Worm (Caenorhabditis elegans): ENCODE measurements around the gene math-25.
A peak's percentile ranks its signal among the peaks of the same experiment; 100 is the strongest.

The math-25 gene

DNA sequence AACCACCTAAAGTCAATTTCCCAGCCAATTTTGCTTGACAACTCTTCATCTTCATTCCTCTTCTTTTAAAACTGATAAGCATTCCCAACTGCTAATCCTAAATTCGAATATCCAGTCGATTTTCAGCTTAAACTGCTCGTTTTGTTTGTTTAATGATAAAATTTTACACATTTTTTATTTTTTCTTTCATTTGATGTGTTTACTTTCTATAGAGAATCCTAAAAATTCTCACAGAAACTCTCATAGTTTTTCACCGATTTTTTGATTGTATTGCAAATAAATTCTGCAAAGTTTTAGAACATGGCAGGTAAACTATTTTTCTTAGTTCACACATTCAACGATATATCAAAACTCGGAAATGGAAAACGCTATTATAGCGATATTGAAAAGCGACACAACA is at the start of gene math-25:
TSS of gene math-25 (plus strand) at position 301 of the 400 bp plus-strand sequence.
- no peak for TF ChIP-seq ceh-28 (tag; optimal IDR thresholded peaks at IDR 0.05)
- no peak for TF ChIP-seq elt-3 (tag; optimal IDR thresholded peaks at IDR 0.05)
- no peak for TF ChIP-seq nhr-76 (tag; optimal IDR thresholded peaks at IDR 0.05)
- TF ChIP-seq ceh-9 (tag; optimal IDR thresholded peaks at IDR 0.05), result no peak
- no peak for TF ChIP-seq lin-15B (tag; optimal IDR thresholded peaks at IDR 0.05)
- TF ChIP-seq elt-2 (tag; optimal IDR thresholded peaks at IDR 0.05), result no peak
- TF ChIP-seq fkh-10 (GFP tag; optimal IDR thresholded peaks at IDR 0.05), result no peak

- no peak for TF ChIP-seq nhr-25 (tag; optimal IDR thresholded peaks at IDR 0.05)
- no peak for TF ChIP-seq nhr-67 (tag; optimal IDR thresholded peaks at IDR 0.05)
- TF ChIP-seq eor-1 (tag; optimal IDR thresholded peaks at IDR 0.05), result no peak
- no peak for TF ChIP-seq pqm-1 (tag; optimal IDR thresholded peaks at IDR 0.05)
- TF ChIP-seq ztf-4 (tag; optimal IDR thresholded peaks at IDR 0.05), result no peak
- no peak for TF ChIP-seq daf-12 (tag; optimal IDR thresholded peaks at IDR 0.05)
- TF ChIP-seq unc-39 (tag; optimal IDR thresholded peaks at IDR 0.05), result no peak
- TF ChIP-seq skn-1 (tag; optimal IDR thresholded peaks at IDR 0.05), result no peak
- TF ChIP-seq lin-15B (tag; optimal IDR thresholded peaks at IDR 0.05), result no peak
- TF ChIP-seq R02D3.7 (tag; optimal IDR thresholded peaks at IDR 0.05), result no peak
- TF ChIP-seq egl-5 (tag; optimal IDR thresholded peaks at IDR 0.05), result no peak
- no peak for TF ChIP-seq nhr-12 (tag; optimal IDR thresholded peaks at IDR 0.05)
- no peak for TF ChIP-seq lsy-12 (tag; optimal IDR thresholded peaks at IDR 0.05)
- TF ChIP-seq nfya-1 (tag; optimal IDR thresholded peaks at IDR 0.05; ENCODE audit: insufficient read depth), result no peak
- no peak for TF ChIP-seq snpc-4 (tag; optimal IDR thresholded peaks at IDR 0.05)
These were observed 47.8 kb upstream of the math-25 start, which contains the start of gene fbxb-97 for ce11 chrII:1848109-1848508. Gene fbxb-97, minus strand, starts transcription at chrII:1848161.

DNA sequence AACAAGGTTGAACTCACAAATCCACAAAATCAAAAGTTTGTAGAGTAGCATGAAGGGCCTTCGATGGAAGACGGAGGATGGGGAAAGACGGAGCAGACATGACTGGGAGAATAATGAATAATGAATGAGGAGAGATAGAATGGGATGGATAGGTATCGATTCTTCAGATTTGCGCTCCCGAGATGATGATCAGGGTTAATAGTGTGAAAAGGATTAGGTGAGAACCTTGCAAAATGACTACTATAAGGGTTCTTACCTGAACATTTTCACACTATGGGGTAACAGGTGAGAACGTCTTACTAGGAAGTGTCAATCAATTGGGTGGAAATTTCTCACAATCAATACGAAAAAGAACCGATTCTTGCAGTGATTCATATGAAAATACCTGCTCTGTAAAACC is 45.6 kb upstream of the math-25 start, which contains the start of gene fbxb-96:
TSS of gene fbxb-96 (minus strand) at position 101 of the 400 bp plus-strand sequence.
- no peak for TF ChIP-seq ztf-4 (tag; optimal IDR thresholded peaks at IDR 0.05)
- no peak for TF ChIP-seq elt-2 (tag; optimal IDR thresholded peaks at IDR 0.05)
- TF ChIP-seq ceh-28 (tag; optimal IDR thresholded peaks at IDR 0.05), result no peak
- TF ChIP-seq nfya-1 (tag; optimal IDR thresholded peaks at IDR 0.05; ENCODE audit: insufficient read depth), result no peak
- TF ChIP-seq nhr-12 (tag; optimal IDR thresholded peaks at IDR 0.05), result no peak
- no peak for TF ChIP-seq pqm-1 (tag; optimal IDR thresholded peaks at IDR 0.05)
- no peak for TF ChIP-seq skn-1 (tag; optimal IDR thresholded peaks at IDR 0.05)
- TF ChIP-seq ztf-11 (tag; optimal IDR thresholded peaks at IDR 0.05), result no peak
- no peak for TF ChIP-seq snpc-4 (tag; optimal IDR thresholded peaks at IDR 0.05)
- TF ChIP-seq egl-5 (tag; optimal IDR thresholded peaks at IDR 0.05), result no peak
- TF ChIP-seq ceh-82 (tag; optimal IDR thresholded peaks at IDR 0.05), result no peak
- no peak for TF ChIP-seq sea-2 (GFP tag; optimal IDR thresholded peaks at IDR 0.05)
- no peak for TF ChIP-seq ZK546.5 (tag; optimal IDR thresholded peaks at IDR 0.05)
- no peak for TF ChIP-seq nhr-11 (tag; optimal IDR thresholded peaks at IDR 0.05)
- TF ChIP-seq elt-3 (tag; optimal IDR thresholded peaks at IDR 0.05), result no peak
- TF ChIP-seq mdl-1 (tag; optimal IDR thresholded peaks at IDR 0.05), result no peak
- no peak for TF ChIP-seq tbx-2 (tag; optimal IDR thresholded peaks at IDR 0.05)
- no peak for TF ChIP-seq zag-1 (tag; optimal IDR thresholded peaks at IDR 0.05)

ce11 chrII:1850840-1851294 is 45.0 kb upstream of the math-25 start, which contains the start of gene C52E2.3:
Gene C52E2.3, plus strand, starts transcription at chrII:1851244.
- peak; percentile 51 for TF ChIP-seq elt-2 (tag; optimal IDR thresholded peaks at IDR 0.05)
- peak; percentile 64 for TF ChIP-seq nhr-43 (tag; optimal IDR thresholded peaks at IDR 0.05; ENCODE audit: poor library complexity, severe bottlenecking)
- no peak for TF ChIP-seq zag-1 (tag; optimal IDR thresholded peaks at IDR 0.05)
- TF ChIP-seq elt-3 (tag; optimal IDR thresholded peaks at IDR 0.05), result peak in 1 of 3 experiments; percentile 28
- no peak for TF ChIP-seq nhr-25 (tag; optimal IDR thresholded peaks at IDR 0.05)

- peak; percentile 85 for TF ChIP-seq nhr-43 (tag; optimal IDR thresholded peaks at IDR 0.05; ENCODE audit: poor library complexity, severe bottlenecking)
- TF ChIP-seq R02D3.7 (tag; optimal IDR thresholded peaks at IDR 0.05), result no peak
- TF ChIP-seq hmg-11 (tag; optimal IDR thresholded peaks at IDR 0.05), result no peak
- TF ChIP-seq pqm-1 (tag; optimal IDR thresholded peaks at IDR 0.05), result peak; percentile 99
- peak; percentile 52 for TF ChIP-seq pha-4 (tag; optimal IDR thresholded peaks at IDR 0.05)
- TF ChIP-seq nhr-25 (tag; optimal IDR thresholded peaks at IDR 0.05), result no peak
- peak; percentile 100 for TF ChIP-seq elt-2 (tag; optimal IDR thresholded peaks at IDR 0.05)
- TF ChIP-seq egl-27 (tag; optimal IDR thresholded peaks at IDR 0.05), result peak; percentile 44
- TF ChIP-seq sea-2 (GFP tag; optimal IDR thresholded peaks at IDR 0.05), result no peak
- peak; percentile 96 for TF ChIP-seq jun-1 (tag; optimal IDR thresholded peaks at IDR 0.05)
These were observed 44.1 kb upstream of the math-25 start for ce11 chrII:1851716-1852115.
